Worm (Caenorhabditis elegans) whole organism, L2 larva: ENCODE results near the gene str-9.

Source experiments
- C34F6.9 ChIP-seq: fragments of 150-350 bp; optimal IDR thresholded peaks from 2 replicates; lab custom pipeline; 2014; ENCODE audit warnings: missing biosample characterization, missing genetic modification characterization
- alr-1 ChIP-seq: fragments of 150-350 bp; optimal IDR thresholded peaks from 2 replicates; lab custom pipeline; 2014; ENCODE audit warnings: missing biosample characterization, missing genetic modification characterization
- blmp-1 ChIP-seq: sonication (generic microtip); optimal IDR thresholded peaks from 2 replicates; lab custom pipeline; 2017; ENCODE audit warnings: missing genetic modification characterization, mild to moderate bottlenecking, missing compliant biosample characterization, antibody characterized with exemption, moderate library complexity; ENCODE audit not compliant: insufficient read depth
- ceh-16 ChIP-seq: fragments of 150-350 bp; optimal IDR thresholded peaks from 2 replicates; lab custom pipeline; 2014; ENCODE audit warnings: missing biosample characterization, missing genetic modification characterization
- crh-2 ChIP-seq: sonication (generic microtip); optimal IDR thresholded peaks from 2 replicates; lab custom pipeline; 2017; ENCODE audit warnings: missing biosample characterization, missing genetic modification characterization
- dmd-4 ChIP-seq: sonication (generic microtip); optimal IDR thresholded peaks from 2 replicates; lab custom pipeline; 2017; ENCODE audit warnings: missing biosample characterization, missing genetic modification characterization
- egl-27 ChIP-seq: sonication (generic microtip); optimal IDR thresholded peaks from 3 replicates; lab custom pipeline; 2017; ENCODE audit warnings: missing biosample characterization, missing genetic modification reagents, missing genetic modification characterization
- fos-1 ChIP-seq: fragments of 150-350 bp; optimal IDR thresholded peaks from 2 replicates; lab custom pipeline; 2014; ENCODE audit warnings: missing biosample characterization, missing genetic modification characterization
- gmeb-1 ChIP-seq: fragments of 150-350 bp; optimal IDR thresholded peaks from 2 replicates; lab custom pipeline; 2014; ENCODE audit warnings: missing biosample characterization, missing genetic modification characterization
- lin-11 ChIP-seq: fragments of 150-350 bp; sonication (generic microtip); optimal IDR thresholded peaks from 2 replicates; lab custom pipeline; 2014; ENCODE audit warnings: missing biosample characterization, missing genetic modification characterization, inconsistent platforms, mixed read lengths
- lin-13 ChIP-seq: fragments of 150-350 bp; optimal IDR thresholded peaks from 2 replicates; lab custom pipeline; 2014; ENCODE audit warnings: missing biosample characterization, missing genetic modification reagents, missing genetic modification characterization
- lin-39 ChIP-seq: fragments of 150-350 bp; optimal IDR thresholded peaks from 2 replicates; lab custom pipeline; 2014; ENCODE audit warnings: missing biosample characterization, missing genetic modification reagents, missing genetic modification characterization
- lsy-2 ChIP-seq, 2 experiments: fragments of 150-350 bp in 1 of 2; sonication (generic microtip) in 1 of 2; optimal IDR thresholded peaks; 2 replicates each; lab custom pipeline; 2014 to 2017; ENCODE audit warnings: missing biosample characterization in 2 of 2, missing genetic modification characterization in 2 of 2
- mbf-1 ChIP-seq: sonication (generic microtip); optimal IDR thresholded peaks from 2 replicates; lab custom pipeline; 2017; ENCODE audit warnings: missing biosample characterization, missing genetic modification characterization
- mdl-1 ChIP-seq, 2 experiments: fragments of 150-350 bp in 1 of 2; sonication (generic microtip) in 1 of 2; optimal IDR thresholded peaks; 2 replicates each; lab custom pipeline; 2017; ENCODE audit warnings: missing biosample characterization in 2 of 2, missing genetic modification characterization in 2 of 2
- nhr-10 ChIP-seq: sonication (generic microtip); optimal IDR thresholded peaks from 2 replicates; lab custom pipeline; 2017; ENCODE audit warnings: missing biosample characterization, missing genetic modification characterization
- nhr-11 ChIP-seq: fragments of 150-350 bp; optimal IDR thresholded peaks from 2 replicates; lab custom pipeline; 2014; ENCODE audit warnings: missing biosample characterization, missing genetic modification characterization
- nhr-129 ChIP-seq: fragments of 150-350 bp; optimal IDR thresholded peaks from 2 replicates; lab custom pipeline; 2014; ENCODE audit warnings: missing biosample characterization, missing genetic modification characterization
- nhr-23 ChIP-seq: fragments of 150-350 bp; optimal IDR thresholded peaks from 2 replicates; lab custom pipeline; 2014; ENCODE audit warnings: missing biosample characterization, missing genetic modification reagents, missing genetic modification characterization
- nhr-237 ChIP-seq: fragments of 150-350 bp; optimal IDR thresholded peaks from 2 replicates; lab custom pipeline; 2014; ENCODE audit warnings: missing biosample characterization, missing genetic modification characterization
- nhr-77 ChIP-seq: fragments of 150-350 bp; optimal IDR thresholded peaks from 2 replicates; lab custom pipeline; 2014; ENCODE audit warnings: missing biosample characterization, missing genetic modification characterization
- peb-1 ChIP-seq: fragments of 150-350 bp; optimal IDR thresholded peaks from 2 replicates; lab custom pipeline; 2014; ENCODE audit warnings: missing biosample characterization, missing genetic modification characterization
- sem-4 ChIP-seq: fragments of 150-350 bp; optimal IDR thresholded peaks from 2 replicates; lab custom pipeline; 2014; ENCODE audit warnings: missing biosample characterization, missing genetic modification reagents, missing genetic modification characterization
- sma-9 ChIP-seq, 2 experiments: fragments of 150-350 bp in 1 of 2; sonication (generic microtip) in 1 of 2; optimal IDR thresholded peaks; 2 replicates each; lab custom pipeline; 2014 to 2016; ENCODE audit warnings: missing genetic modification characterization in 2 of 2, mild to moderate bottlenecking in 1 of 2, missing biosample characterization in 1 of 2, missing compliant biosample characterization in 1 of 2, missing genetic modification reagents in 1 of 2, moderate library complexity in 1 of 2
- snpc-4 ChIP-seq: fragments of 150-350 bp; optimal IDR thresholded peaks from 2 replicates; lab custom pipeline; 2014; ENCODE audit warnings: missing biosample characterization, missing genetic modification characterization
- unc-39 ChIP-seq: fragments of 150-350 bp; optimal IDR thresholded peaks from 2 replicates; lab custom pipeline; 2014; ENCODE audit warnings: missing biosample characterization, missing genetic modification characterization
- ztf-11 ChIP-seq: sonication (generic microtip); optimal IDR thresholded peaks from 2 replicates; lab custom pipeline; 2017; ENCODE audit warnings: missing biosample characterization, missing genetic modification characterization
- ztf-4 ChIP-seq: fragments of 150-350 bp; optimal IDR thresholded peaks from 2 replicates; lab custom pipeline; 2014; ENCODE audit warnings: missing biosample characterization, missing genetic modification characterization

str-9 gene

DNA sequence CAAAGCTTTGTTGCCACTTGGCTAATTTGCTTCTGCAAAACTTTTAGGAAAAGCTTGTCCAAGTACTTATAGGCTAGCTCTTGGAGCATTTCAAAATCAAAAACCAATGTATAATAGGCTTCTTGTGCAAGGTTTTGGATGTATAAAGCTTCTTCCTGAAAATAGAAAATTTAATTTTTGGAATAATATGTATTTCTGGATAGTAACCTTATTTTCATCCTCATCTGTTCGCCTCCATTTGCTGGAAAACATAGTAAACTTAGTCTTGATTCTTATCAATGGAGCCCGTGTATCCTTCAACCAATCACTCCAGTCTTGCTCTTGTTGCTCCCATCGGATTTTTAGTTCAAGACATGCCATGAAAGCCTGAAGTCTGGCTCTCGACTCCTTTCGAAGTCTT is 41.9 kb upstream of the str-9 start, which contains the start of gene Y6E2A.4:
Gene Y6E2A.4, minus strand, starts transcription at position 101 of the 400 bp plus-strand sequence.
- no peak for TF ChIP-seq alr-1 (tag; lab: Kevin White, UChicago)
- no peak for TF ChIP-seq ztf-4 (tag; lab: Kevin White, UChicago)

DNA sequence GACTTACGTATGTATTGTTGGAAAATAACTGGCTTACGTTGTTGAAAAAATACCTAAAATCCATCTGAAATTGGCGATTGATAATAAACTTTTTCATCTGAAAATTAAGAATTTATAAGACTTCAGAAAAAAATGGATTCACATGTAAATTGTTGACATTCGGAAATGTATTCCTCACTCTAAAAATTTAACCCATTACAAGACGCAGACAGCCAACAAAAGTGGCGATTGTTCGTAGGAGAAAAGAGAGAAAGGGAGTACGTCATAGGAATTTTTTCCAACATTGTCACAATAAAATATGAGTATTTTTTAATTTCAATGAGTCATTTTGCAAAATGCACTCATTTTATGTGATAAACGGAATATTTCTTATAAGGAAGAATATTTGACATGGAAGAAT is 40.0 kb upstream of the str-9 start, which contains the start of gene Y6E2A.5:
Gene Y6E2A.5, minus strand, starts transcription at position 101 of the 400 bp plus-strand sequence.
- TF ChIP-seq lin-11 (tag; lab: Kevin White, UChicago) (no peak), nhr-129 (tag; lab: Kevin White, UChicago) (no peak), egl-27 (tag; lab: Kevin White, UChicago) (no peak), ztf-11 (tag; lab: Kevin White, UChicago) (no peak), mbf-1 (tag; lab: Kevin White, UChicago) (no peak), unc-39 (tag; lab: Kevin White, UChicago) (no peak), lsy-2 (tag; optimal IDR thresholded peaks at IDR 0.05; lab: Kevin White, UChicago) (no peak), lin-39 (no peak), nhr-10 (no peak), mdl-1 (tag; optimal IDR thresholded peaks at IDR 0.05; lab: Kevin White, UChicago) (no peak), sma-9 (GFP tag; optimal IDR thresholded peaks at IDR 0.05; lab: Kevin White, UChicago) (no peak), sma-9 (tag; optimal IDR thresholded peaks at IDR 0.05; lab: Kevin White, UChicago) (no peak)

DNA sequence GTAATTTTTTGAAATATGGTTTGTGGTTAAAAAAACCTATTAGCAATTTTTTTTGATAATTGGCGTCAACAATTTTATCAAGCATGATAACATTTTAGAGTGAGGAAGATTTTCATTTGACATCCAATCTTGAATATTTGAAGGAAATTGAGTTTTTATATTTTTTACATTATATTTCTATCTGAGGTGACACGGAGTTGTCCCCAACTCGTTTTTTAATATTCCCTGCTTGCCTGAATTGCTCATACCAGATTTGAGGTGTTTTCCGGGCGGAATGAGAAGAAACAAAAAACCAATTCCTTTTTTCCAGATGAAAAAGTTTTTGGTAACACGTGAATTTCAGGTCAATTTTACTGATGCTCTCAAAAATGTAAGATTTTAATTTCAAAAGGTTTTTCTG is 39.0 kb upstream of the str-9 start, which contains the start of gene Y6E2A.7:
Gene Y6E2A.7, plus strand, starts transcription at position 301 of the 400 bp plus-strand sequence.
- TF ChIP-seq dmd-4 (tag; lab: Kevin White, UChicago): no peak
- TF ChIP-seq, all 48 proteins: peak for 0

DNA sequence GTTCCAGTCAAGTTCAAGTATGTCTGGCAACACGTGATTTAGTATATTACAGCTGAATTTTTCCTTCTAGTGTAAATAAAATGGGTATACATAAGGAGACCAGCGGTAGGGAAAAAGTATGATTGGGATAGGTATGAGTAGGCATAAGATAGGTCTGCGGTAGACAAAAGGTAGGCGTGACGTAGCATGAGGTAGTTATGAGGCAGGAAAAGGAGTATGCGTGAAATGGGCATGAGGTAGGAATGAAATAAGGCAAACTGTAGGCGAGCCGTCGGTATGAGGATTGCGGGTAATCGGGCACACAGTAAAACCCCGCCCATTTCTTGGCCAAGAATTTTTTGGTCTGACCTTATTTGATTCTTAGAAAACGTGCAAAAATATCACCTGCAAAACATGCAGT is 37.1 kb upstream of the str-9 start:
- TF ChIP-seq nhr-10 (no peak), crh-2 (tag; lab: Kevin White, UChicago) (no peak), nhr-11 (tag; lab: Kevin White, UChicago) (no peak), nhr-77 (tag; lab: Kevin White, UChicago) (no peak), nhr-23 (tag; lab: Kevin White, UChicago) (no peak), mbf-1 (tag; lab: Kevin White, UChicago) (no peak), sma-9 (GFP tag; optimal IDR thresholded peaks at IDR 0.05; lab: Kevin White, UChicago) (no peak), sma-9 (tag; optimal IDR thresholded peaks at IDR 0.05; lab: Kevin White, UChicago) (no peak), gmeb-1 (no peak), ztf-4 (tag; lab: Kevin White, UChicago) (no peak), peb-1 (tag; lab: Kevin White, UChicago) (no peak), lin-13 (GFP tag; lab: Kevin White, UChicago) (no peak), blmp-1 (tag; lab: Kevin White, UChicago) (no peak), C34F6.9 (tag; lab: Kevin White, UChicago) (no peak)
- TF ChIP-seq, all 48 proteins: peak for 0

DNA sequence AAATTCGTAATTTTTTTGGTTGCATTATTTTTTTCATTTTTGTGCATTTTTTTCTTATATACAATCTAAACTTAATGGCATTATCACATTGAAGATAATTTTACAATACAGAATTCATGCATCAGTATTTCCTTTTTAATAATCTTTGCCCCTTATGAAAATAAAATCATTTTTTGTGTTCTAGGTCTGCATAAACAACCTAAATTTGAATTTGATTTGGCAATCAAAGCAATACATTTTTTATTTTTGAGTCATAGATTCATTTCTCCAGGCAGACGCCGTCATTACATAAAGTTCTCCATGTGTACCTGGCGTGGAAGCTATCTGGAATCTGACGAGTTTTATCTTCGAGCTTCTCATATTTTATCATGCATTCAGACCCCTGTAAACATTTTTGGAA is 36.7 kb upstream of the str-9 start, which contains the start of gene srh-140:
Gene srh-140, plus strand, starts transcription at position 301 of the 400 bp plus-strand sequence.
- TF ChIP-seq dmd-4 (tag; lab: Kevin White, UChicago) (no peak), lsy-2 (tag; optimal IDR thresholded peaks at IDR 0.05; lab: Kevin White, UChicago) (no peak), nhr-237 (no peak)
- TF ChIP-seq, all 48 proteins: peak for 0

DNA sequence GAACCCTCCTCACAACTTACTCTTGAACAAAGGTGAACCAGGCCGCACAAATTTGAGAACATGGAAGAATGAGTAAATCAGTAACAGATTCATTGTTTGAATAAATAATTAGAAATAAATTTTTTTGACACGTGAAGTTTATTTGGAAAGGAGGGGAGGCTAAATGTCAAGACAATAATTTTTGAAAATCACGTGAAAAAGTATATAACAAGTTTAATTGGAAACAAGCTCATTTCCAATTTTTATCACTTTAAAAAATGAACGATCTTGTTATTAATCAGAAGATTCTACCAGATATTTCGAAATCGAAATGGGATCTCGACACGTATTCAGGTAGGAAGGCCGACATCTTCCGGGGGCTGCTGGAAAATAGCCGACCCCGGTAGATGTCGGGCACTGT is 31.9 kb upstream of the str-9 start, which contains the start of the genes irld-57 and sfxn-1.3:
Gene irld-57, minus strand, starts transcription at position 101 of the 400 bp plus-strand sequence.
Gene sfxn-1.3, plus strand, starts transcription at position 232 of the 400 bp plus-strand sequence.
- no peak for TF ChIP-seq crh-2 (tag; lab: Kevin White, UChicago)
- no peak for TF ChIP-seq ceh-16 (tag; lab: Kevin White, UChicago)
- no peak for TF ChIP-seq ztf-11 (tag; lab: Kevin White, UChicago)
- no peak for TF ChIP-seq fos-1 (tag; lab: Kevin White, UChicago)
- TF ChIP-seq ztf-4 (tag; lab: Kevin White, UChicago): no peak
- TF ChIP-seq sem-4 (tag; lab: Kevin White, UChicago): no peak
- no peak for TF ChIP-seq nhr-23 (tag; lab: Kevin White, UChicago)
- TF ChIP-seq nhr-129 (tag; lab: Kevin White, UChicago): no peak
- TF ChIP-seq lin-11 (tag; lab: Kevin White, UChicago): no peak
- no peak for TF ChIP-seq nhr-11 (tag; lab: Kevin White, UChicago)
- no peak for TF ChIP-seq lsy-2 (tag; optimal IDR thresholded peaks at IDR 0.05; lab: Kevin White, UChicago)
- TF ChIP-seq snpc-4 (tag; lab: Kevin White, UChicago): no peak
